Fruit fly (Drosophila melanogaster) whole organism, prepupa: Measurements from ENCODE around the gene CG7497.

ENCODE experiments used
- Blimp-1 ChIP-seq: fragments of 200-800 bp; sonication (Bioruptor generic); optimal IDR thresholded peaks from 3 replicates; lab custom pipeline; 2017; ENCODE audit warnings: missing biosample characterization, missing genetic modification characterization, mild to moderate bottlenecking, moderate library complexity, missing genetic modification reagents
- CG10631 ChIP-seq: fragments of 200-800 bp; sonication (Bioruptor generic); optimal IDR thresholded peaks from 2 replicates; lab custom pipeline; 2016; ENCODE audit warnings: missing biosample characterization, missing genetic modification characterization
- CG10669 ChIP-seq: fragments of 200-800 bp; sonication (Bioruptor generic); optimal IDR thresholded peaks from 3 replicates; lab custom pipeline; 2018; ENCODE audit warnings: missing biosample characterization, mild to moderate bottlenecking, missing genetic modification characterization, moderate library complexity
- CG11762 ChIP-seq: fragments of 200-800 bp; sonication (Bioruptor generic); optimal IDR thresholded peaks from 3 replicates; lab custom pipeline; 2016; ENCODE audit warnings: missing biosample characterization, missing genetic modification characterization; ENCODE audit not compliant: insufficient read depth
- CG1621 ChIP-seq: fragments of 200-800 bp; sonication (Bioruptor generic); optimal IDR thresholded peaks from 3 replicates; lab custom pipeline; 2018; ENCODE audit warnings: missing biosample characterization, mild to moderate bottlenecking, missing genetic modification characterization
- CG16779 ChIP-seq: fragments of 200-800 bp; sonication (Bioruptor generic); optimal IDR thresholded peaks from 3 replicates; lab custom pipeline; 2017; ENCODE audit warnings: missing biosample characterization, mild to moderate bottlenecking, missing genetic modification characterization
- CG31627 ChIP-seq: fragments of 200-800 bp; sonication (Bioruptor generic); optimal IDR thresholded peaks from 3 replicates; lab custom pipeline; 2016; ENCODE audit warnings: missing biosample characterization, missing genetic modification characterization
- CG32006 ChIP-seq: fragments of 200-800 bp; sonication (Bioruptor generic); optimal IDR thresholded peaks from 3 replicates; lab custom pipeline; 2017; ENCODE audit warnings: missing biosample characterization, mild to moderate bottlenecking, missing genetic modification characterization
- CG3919 ChIP-seq: fragments of 200-800 bp; sonication (Bioruptor generic); optimal IDR thresholded peaks from 3 replicates; lab custom pipeline; 2016; ENCODE audit warnings: missing biosample characterization, missing genetic modification characterization
- CG4318 ChIP-seq: fragments of 200-800 bp; sonication (Bioruptor generic); optimal IDR thresholded peaks from 3 replicates; lab custom pipeline; 2017; ENCODE audit warnings: missing biosample characterization, mild to moderate bottlenecking, missing genetic modification characterization
- CG6163 ChIP-seq: fragments of 200-800 bp; sonication (Bioruptor generic); IDR thresholded peaks from 3 replicates; pipeline ENCODE4 v1.3.6; 2022; ENCODE audit warnings: missing biosample characterization, missing genetic modification characterization
- CG6276 ChIP-seq: fragments of 200-800 bp; sonication (Bioruptor generic); optimal IDR thresholded peaks from 2 replicates; lab custom pipeline; 2017; ENCODE audit warnings: missing biosample characterization, mild to moderate bottlenecking, missing genetic modification characterization
- CG6808 ChIP-seq: fragments of 200-800 bp; sonication (Bioruptor generic); optimal IDR thresholded peaks from 3 replicates; lab custom pipeline; 2017; ENCODE audit warnings: missing biosample characterization, missing genetic modification characterization, mild to moderate bottlenecking, moderate library complexity, missing genetic modification reagents
- CG6854 ChIP-seq: fragments of 200-800 bp; sonication (Bioruptor generic); optimal IDR thresholded peaks from 2 replicates; lab custom pipeline; 2017; ENCODE audit warnings: missing biosample characterization, mild to moderate bottlenecking, missing genetic modification characterization
- CG7368 ChIP-seq: fragments of 200-800 bp; sonication (Bioruptor generic); optimal IDR thresholded peaks from 3 replicates; lab custom pipeline; 2016; ENCODE audit warnings: missing biosample characterization, missing genetic modification characterization
- CG8119 ChIP-seq: fragments of 200-800 bp; sonication (Bioruptor generic); IDR thresholded peaks from 3 replicates; pipeline ENCODE4 v1.3.6; 2022; ENCODE audit warnings: missing biosample characterization, missing genetic modification characterization
- CG8319 ChIP-seq: fragments of 200-800 bp; sonication (Bioruptor generic); optimal IDR thresholded peaks from 3 replicates; lab custom pipeline; 2016; ENCODE audit warnings: missing biosample characterization, missing genetic modification characterization
- CG9139 ChIP-seq: fragments of 200-800 bp; sonication (Bioruptor generic); optimal IDR thresholded peaks from 3 replicates; lab custom pipeline; 2017; ENCODE audit warnings: missing biosample characterization, mild to moderate bottlenecking, missing genetic modification characterization
- Eip75B ChIP-seq: fragments of 200-800 bp; sonication (Bioruptor generic); optimal IDR thresholded peaks from 3 replicates; lab custom pipeline; 2016; ENCODE audit warnings: missing biosample characterization, missing genetic modification characterization
- Eip78C ChIP-seq: fragments of 200-800 bp; sonication (Bioruptor generic); peaks from one replicate; lab custom pipeline; 2016; ENCODE audit warnings: missing biosample characterization, missing genetic modification characterization
- Eip93F ChIP-seq: fragments of 200-800 bp; sonication (Bioruptor generic); optimal IDR thresholded peaks from 2 replicates; lab custom pipeline; 2016; ENCODE audit warnings: missing biosample characterization, mild to moderate bottlenecking, missing genetic modification characterization
- Ets21C ChIP-seq: fragments of 200-800 bp; sonication (Bioruptor generic); optimal IDR thresholded peaks from 3 replicates; lab custom pipeline; 2016; ENCODE audit warnings: missing biosample characterization, missing genetic modification characterization
- Ets96B ChIP-seq: fragments of 200-800 bp; optimal IDR thresholded peaks from 2 replicates; lab custom pipeline; 2019; ENCODE audit warnings: missing biosample characterization, mild to moderate bottlenecking, missing genetic modification characterization, moderate library complexity
- Hr38 ChIP-seq: sonication (Bioruptor generic); optimal IDR thresholded peaks from 2 replicates; lab custom pipeline; 2016; ENCODE audit warnings: missing biosample characterization, missing genetic modification characterization
- Hr39 ChIP-seq: fragments of 200-800 bp; sonication (Bioruptor generic); optimal IDR thresholded peaks from 2 replicates; lab custom pipeline; 2016; ENCODE audit warnings: missing biosample characterization, missing genetic modification characterization
- Hr4 ChIP-seq: fragments of 200-800 bp; sonication (Bioruptor generic); optimal IDR thresholded peaks from 3 replicates; lab custom pipeline; 2016; ENCODE audit warnings: missing biosample characterization, missing genetic modification characterization
- Met ChIP-seq: fragments of 200-800 bp; sonication (Bioruptor generic); optimal IDR thresholded peaks from 3 replicates; lab custom pipeline; 2016; ENCODE audit warnings: missing biosample characterization, missing genetic modification characterization
- OdsH ChIP-seq: fragments of 200-800 bp; sonication (Bioruptor generic); optimal IDR thresholded peaks from 3 replicates; lab custom pipeline; 2016; ENCODE audit warnings: missing biosample characterization, missing genetic modification characterization
- Smox ChIP-seq: fragments of 200-800 bp; sonication (Bioruptor generic); optimal IDR thresholded peaks from 3 replicates; lab custom pipeline; 2016; ENCODE audit warnings: missing biosample characterization, missing genetic modification characterization
- Sox102F ChIP-seq: fragments of 200-800 bp; sonication (Bioruptor generic); optimal IDR thresholded peaks from 2 replicates; lab custom pipeline; 2016; ENCODE audit warnings: missing biosample characterization, mild to moderate bottlenecking, missing genetic modification characterization
- Sox14 ChIP-seq: fragments of 200-800 bp; sonication (Bioruptor generic); optimal IDR thresholded peaks from 3 replicates; lab custom pipeline; 2016; ENCODE audit warnings: missing biosample characterization, missing genetic modification characterization
- cyc ChIP-seq: fragments of 200-800 bp; sonication (Bioruptor generic); optimal IDR thresholded peaks from 3 replicates; lab custom pipeline; 2016; ENCODE audit warnings: missing biosample characterization, missing genetic modification characterization
- dac ChIP-seq: fragments of 200-800 bp; sonication (Bioruptor generic); optimal IDR thresholded peaks from 2 replicates; lab custom pipeline; 2017; ENCODE audit warnings: missing biosample characterization, mild to moderate bottlenecking, missing genetic modification characterization
- dsx ChIP-seq: fragments of 200-800 bp; optimal IDR thresholded peaks from 3 replicates; lab custom pipeline; 2019; ENCODE audit warnings: missing biosample characterization, mild to moderate bottlenecking, missing genetic modification characterization, moderate library complexity; ENCODE audit not compliant: poor library complexity, severe bottlenecking
- eg ChIP-seq: fragments of 200-800 bp; sonication (Bioruptor generic); IDR thresholded peaks from 3 replicates; pipeline ENCODE4 v1.3.6; 2022; ENCODE audit warnings: missing biosample characterization, missing genetic modification characterization
- esn ChIP-seq: fragments of 200-800 bp; sonication (Bioruptor generic); optimal IDR thresholded peaks from 2 replicates; lab custom pipeline; 2016; ENCODE audit warnings: missing biosample characterization, mild to moderate bottlenecking, missing genetic modification characterization, moderate library complexity
- fd59A ChIP-seq: fragments of 200-800 bp; sonication (Bioruptor generic); optimal IDR thresholded peaks from 2 replicates; lab custom pipeline; 2017; ENCODE audit warnings: missing biosample characterization, mild to moderate bottlenecking, missing genetic modification characterization, missing genetic modification reagents
- fkh ChIP-seq: fragments of 200-800 bp; sonication (Bioruptor generic); optimal IDR thresholded peaks from 3 replicates; lab custom pipeline; 2017; ENCODE audit warnings: missing biosample characterization, mild to moderate bottlenecking, missing genetic modification characterization, moderate library complexity
- lz ChIP-seq: fragments of 200-800 bp; sonication (Bioruptor generic); optimal IDR thresholded peaks from 3 replicates; lab custom pipeline; 2016; ENCODE audit warnings: missing biosample characterization, missing genetic modification characterization
- pdm3 ChIP-seq: fragments of 200-800 bp; sonication (Bioruptor generic); optimal IDR thresholded peaks from 3 replicates; lab custom pipeline; 2016; ENCODE audit warnings: missing biosample characterization, missing genetic modification characterization
- salr ChIP-seq, 2 experiments: fragments of 200-800 bp; sonication (Bioruptor generic); optimal IDR thresholded peaks; 3 replicates each; lab custom pipeline; 2016 to 2018; ENCODE audit warnings: missing biosample characterization in 2 of 2, missing genetic modification characterization in 2 of 2, mild to moderate bottlenecking in 1 of 2
- ss ChIP-seq, 2 experiments: fragments of 200-800 bp; sonication (Bioruptor generic); optimal IDR thresholded peaks; 2 replicates in 1 of 2; 3 replicates in 1 of 2; lab custom pipeline; 2017 to 2018; ENCODE audit warnings: mild to moderate bottlenecking in 2 of 2, missing biosample characterization in 2 of 2, missing genetic modification characterization in 2 of 2, moderate library complexity in 1 of 2
- svp ChIP-seq: fragments of 200-800 bp; sonication (Bioruptor generic); peaks from one replicate; lab custom pipeline; 2016; ENCODE audit warnings: missing biosample characterization, missing genetic modification characterization
- vri ChIP-seq: fragments of 200-800 bp; sonication (Bioruptor generic); optimal IDR thresholded peaks from 3 replicates; lab custom pipeline; 2016; ENCODE audit warnings: missing biosample characterization, mild to moderate bottlenecking, missing genetic modification characterization

CG7497 gene

DNA sequence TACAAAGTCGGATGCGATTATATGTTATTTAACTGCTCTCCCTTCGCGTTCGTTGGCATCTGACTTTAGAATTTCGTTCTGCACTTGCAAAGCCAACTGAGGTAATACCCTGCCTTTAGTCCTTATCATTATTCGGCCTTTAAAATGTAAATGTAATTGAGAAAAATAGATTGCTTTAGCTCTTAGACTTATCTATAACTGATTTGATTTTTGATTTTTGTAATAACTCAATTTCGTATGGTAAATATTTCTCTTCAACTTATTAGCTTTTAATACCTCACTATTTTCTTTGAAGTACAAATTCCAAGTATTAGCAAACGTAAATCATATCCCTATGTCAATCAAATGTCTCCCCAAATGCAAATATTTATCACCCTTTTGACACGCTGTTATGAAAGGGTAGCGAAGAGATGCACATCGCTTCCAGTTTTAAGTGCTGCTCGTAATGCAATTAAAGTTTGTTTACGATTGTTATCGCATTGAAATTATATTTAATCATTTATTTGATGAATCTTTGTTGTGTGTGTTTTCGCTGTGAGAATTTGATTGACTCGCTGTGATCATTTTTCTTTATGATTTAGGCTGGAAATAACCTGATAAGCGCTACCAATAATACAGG is 8.9 kb upstream of the CG7497 start:
- TF ChIP-seq Eip93F (GFP tag; lab: Kevin White, UChicago): no peak
- TF ChIP-seq CG11762 (GFP tag; lab: Kevin White, UChicago): no peak
- no peak for TF ChIP-seq CG31627 (GFP tag; lab: Kevin White, UChicago)
- TF ChIP-seq Hr38 (GFP tag; lab: Kevin White, UChicago): no peak
- TF ChIP-seq CG10669 (GFP tag; lab: Kevin White, UChicago): no peak
- no peak for TF ChIP-seq Smox (GFP tag; lab: Kevin White, UChicago)
- TF ChIP-seq Hr39 (GFP tag; lab: Kevin White, UChicago): no peak
- no peak for TF ChIP-seq OdsH (GFP tag; lab: Kevin White, UChicago)
- TF ChIP-seq Sox14 (GFP tag; lab: Kevin White, UChicago): peak; percentile 5
- no peak for TF ChIP-seq eg (GFP tag; lab: Robert Waterston, UW)
- TF ChIP-seq lz (GFP tag; lab: Kevin White, UChicago): peak; percentile 11
- peak; percentile 20 for TF ChIP-seq Hr4 (GFP tag; lab: Kevin White, UChicago)
- peak; percentile 15 for TF ChIP-seq esn (GFP tag; lab: Kevin White, UChicago)
- TF ChIP-seq CG7368 (GFP tag; lab: Kevin White, UChicago): no peak
- TF ChIP-seq Sox102F (GFP tag; lab: Kevin White, UChicago): peak; percentile 19
- TF ChIP-seq Eip78C: peak; percentile 75
- no peak for TF ChIP-seq salr (GFP tag; optimal IDR thresholded peaks at IDR 0.05; lab: Kevin White, UChicago)
- no peak for TF ChIP-seq Ets96B (tag; lab: Kevin White, UChicago)
- no peak for TF ChIP-seq dac
- TF ChIP-seq CG4318 (GFP tag; lab: Kevin White, UChicago): no peak
- TF ChIP-seq vri (GFP tag; lab: Kevin White, UChicago): peak; percentile 48
- peak; percentile 18 for TF ChIP-seq CG32006
- no peak for TF ChIP-seq CG8119
- TF ChIP-seq dsx (GFP tag; lab: Kevin White, UChicago): peak; percentile 34
- TF ChIP-seq svp (GFP tag; lab: Kevin White, UChicago): peak; percentile 81
- TF ChIP-seq Met (GFP tag; lab: Kevin White, UChicago): peak; percentile 4
- TF ChIP-seq pdm3 (GFP tag; lab: Kevin White, UChicago): no peak

DNA sequence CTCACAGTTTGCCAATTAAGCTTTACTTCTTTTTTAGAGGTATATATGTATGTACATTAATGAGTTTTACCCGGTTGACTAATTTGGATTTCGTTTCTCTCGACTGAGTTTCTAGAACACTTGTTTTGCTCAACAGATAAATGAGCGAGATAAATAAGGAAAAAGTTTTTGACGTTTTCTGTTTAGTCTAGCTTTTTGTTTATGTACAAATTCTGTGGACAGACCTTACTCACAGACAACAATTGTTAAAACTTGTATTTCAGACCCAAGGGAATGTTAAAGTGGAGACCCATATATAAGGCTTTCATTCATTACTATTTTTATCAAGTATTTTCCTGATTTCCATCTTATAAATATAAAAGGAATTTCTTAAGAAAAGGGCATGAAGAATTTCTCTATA is 8.2 kb upstream of the CG7497 start:
- TF ChIP-seq OdsH (GFP tag; lab: Kevin White, UChicago) (no peak), eg (GFP tag; lab: Robert Waterston, UW) (no peak), Eip75B (GFP tag; lab: Kevin White, UChicago) (no peak), fkh (GFP tag; lab: Kevin White, UChicago) (peak; percentile 11)

DNA sequence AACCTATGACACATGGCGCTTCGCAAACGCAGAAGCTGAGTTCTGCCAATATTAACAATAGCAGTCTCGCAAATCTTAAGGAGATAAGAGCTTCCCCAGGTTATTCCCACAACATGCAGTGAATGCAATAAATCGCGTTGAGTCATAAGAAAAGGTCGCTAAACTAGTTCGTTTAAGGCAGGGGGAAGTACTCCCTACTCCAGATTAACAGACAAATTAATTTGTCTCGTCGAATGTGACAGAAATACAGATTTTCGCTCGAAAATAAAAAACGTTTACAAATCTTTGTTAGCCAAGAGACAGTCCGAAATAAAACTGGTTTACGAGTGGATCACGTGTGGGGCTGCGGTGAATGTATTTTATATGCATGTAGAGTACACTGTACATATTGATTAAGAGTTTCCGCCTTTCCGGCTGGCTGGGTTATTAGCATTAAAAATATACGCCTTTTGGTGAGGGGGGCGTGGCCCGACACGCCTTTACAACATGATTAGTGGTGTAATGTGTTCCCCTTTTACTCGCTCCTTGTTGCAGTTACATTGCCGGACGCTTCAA is 7.6 kb upstream of the CG7497 start:
- TF ChIP-seq pdm3 (GFP tag; lab: Kevin White, UChicago) (no peak), Hr39 (GFP tag; lab: Kevin White, UChicago) (no peak), CG31627 (GFP tag; lab: Kevin White, UChicago) (no peak), CG6854 (no peak), CG16779 (no peak), fd59A (GFP tag; lab: Kevin White, UChicago) (no peak), Met (GFP tag; lab: Kevin White, UChicago) (no peak), dsx (GFP tag; lab: Kevin White, UChicago) (no peak), Eip78C (peak; percentile 57), CG10631 (GFP tag; lab: Kevin White, UChicago) (no peak), lz (GFP tag; lab: Kevin White, UChicago) (no peak), svp (GFP tag; lab: Kevin White, UChicago) (peak; percentile 68), esn (GFP tag; lab: Kevin White, UChicago) (no peak), Blimp-1 (GFP tag; lab: Kevin White, UChicago) (no peak), cyc (no peak), CG8319 (GFP tag; lab: Kevin White, UChicago) (no peak), vri (GFP tag; lab: Kevin White, UChicago) (no peak), CG6808 (peak; percentile 28), CG3919 (GFP tag; lab: Kevin White, UChicago) (no peak), Eip75B (GFP tag; lab: Kevin White, UChicago) (no peak), ss (GFP tag; optimal IDR thresholded peaks at IDR 0.05; lab: Kevin White, UChicago) (peak; percentile 26 to 29), CG1621 (no peak), Sox14 (GFP tag; lab: Kevin White, UChicago) (no peak), CG9139 (GFP tag; lab: Kevin White, UChicago) (no peak), CG6163 (GFP tag; lab: Robert Waterston, UW) (no peak), OdsH (GFP tag; lab: Kevin White, UChicago) (no peak), Ets21C (GFP tag; lab: Kevin White, UChicago) (no peak), Hr4 (GFP tag; lab: Kevin White, UChicago) (no peak), CG10669 (GFP tag; lab: Kevin White, UChicago) (no peak), CG6276 (GFP tag; lab: Kevin White, UChicago) (no peak)
